Worm (Caenorhabditis elegans) whole organism, L2 larva: Measurements from ENCODE around the gene thoc-7.

Source experiments
- elt-3 ChIP-seq: sonication (generic microtip); optimal IDR thresholded peaks from 2 replicates; lab custom pipeline; 2017; ENCODE audit warnings: missing biosample characterization, missing genetic modification characterization
- lsy-2 ChIP-seq, 2 experiments: fragments of 150-350 bp in 1 of 2; sonication (generic microtip) in 1 of 2; optimal IDR thresholded peaks; 2 replicates each; lab custom pipeline; 2014 to 2017; ENCODE audit warnings: missing biosample characterization in 2 of 2, missing genetic modification characterization in 2 of 2
- mab-5 ChIP-seq: fragments of 150-350 bp; optimal IDR thresholded peaks from 2 replicates; lab custom pipeline; 2014; ENCODE audit warnings: missing biosample characterization, missing genetic modification characterization
- unc-62 ChIP-seq: fragments of 150-350 bp; optimal IDR thresholded peaks from 2 replicates; lab custom pipeline; 2014; ENCODE audit warnings: missing biosample characterization, missing genetic modification reagents, missing genetic modification characterization
- zag-1 ChIP-seq: fragments of 150-350 bp; optimal IDR thresholded peaks from 2 replicates; lab custom pipeline; 2014; ENCODE audit warnings: missing biosample characterization, missing genetic modification characterization

- TF ChIP-seq unc-62 (GFP tag; lab: Kevin White, UChicago) = no peak
- no peak for TF ChIP-seq elt-3 (tag; lab: Kevin White, UChicago)
- TF ChIP-seq mab-5 (tag; lab: Kevin White, UChicago) = no peak
- no peak for TF ChIP-seq zag-1 (tag; lab: Kevin White, UChicago)
- peak in 1 of 2 experiments; percentile 51 for TF ChIP-seq lsy-2 (tag; optimal IDR thresholded peaks at IDR 0.05; lab: Kevin White, UChicago)
These were observed 1.7 kb upstream of the thoc-7 start for ce11 chrIV:13880803-13881202.
